Worm (Caenorhabditis elegans) whole organism, L1 larva: ENCODE data around the gene chil-17.

Source experiments
- C34B4.2 ChIP-seq: sonication (generic microtip); optimal IDR thresholded peaks from 2 replicates; lab custom pipeline; 2017; ENCODE audit warnings: mild to moderate bottlenecking, missing genetic modification characterization, missing compliant biosample characterization
- Y116A8C.19 ChIP-seq: sonication (generic microtip); optimal IDR thresholded peaks from 2 replicates; lab custom pipeline; 2016; ENCODE audit warnings: missing compliant biosample characterization, missing genetic modification characterization, borderline replicate concordance
- aly-2 ChIP-seq: fragments of 150-350 bp; optimal IDR thresholded peaks from 2 replicates; lab custom pipeline; 2014; ENCODE audit warnings: missing biosample characterization, missing genetic modification characterization
- blmp-1 ChIP-seq: fragments of 150-350 bp; optimal IDR thresholded peaks from 2 replicates; lab custom pipeline; 2014; ENCODE audit warnings: missing biosample characterization, missing genetic modification characterization
- ceh-8 ChIP-seq: fragments of 200-800 bp; sonication (Bioruptor generic); optimal IDR thresholded peaks from 2 replicates; lab custom pipeline; 2018; ENCODE audit warnings: mild to moderate bottlenecking, missing genetic modification characterization, moderate library complexity, missing compliant biosample characterization
- ceh-82 ChIP-seq, 3 experiments: fragments of 150-350 bp in 1 of 3; sonication (generic microtip) in 2 of 3; optimal IDR thresholded peaks; 2 replicates each; lab custom pipeline; 2014 to 2017; ENCODE audit warnings: missing biosample characterization in 3 of 3, missing genetic modification characterization in 3 of 3
- ceh-90 ChIP-seq: sonication (generic microtip); optimal IDR thresholded peaks from 2 replicates; lab custom pipeline; 2016; ENCODE audit warnings: missing genetic modification characterization, missing compliant biosample characterization
- efl-1 ChIP-seq, 4 experiments: fragments of 150-350 bp; optimal IDR thresholded peaks in 3 of 4; peaks in 1 of 4; 1 replicate in 1 of 4; 2 replicates in 3 of 4; lab custom pipeline; 2014; ENCODE audit warnings: missing biosample characterization in 2 of 4, missing genetic modification characterization in 2 of 4, missing genetic modification reagents in 2 of 4
- egl-13 ChIP-seq: sonication (generic microtip); optimal IDR thresholded peaks from 2 replicates; lab custom pipeline; 2016; ENCODE audit warnings: missing genotype, missing genetic modification reagents, missing genetic modification characterization, missing compliant biosample characterization
- egl-27 ChIP-seq, 2 experiments: fragments of 150-350 bp in 1 of 2; sonication (generic microtip); optimal IDR thresholded peaks; 3 replicates each; lab custom pipeline; 2017 to 2018; ENCODE audit warnings: missing biosample characterization in 2 of 2, missing genetic modification characterization in 2 of 2, missing genetic modification reagents in 2 of 2
- elt-2 ChIP-seq: sonication (generic microtip); optimal IDR thresholded peaks from 2 replicates; lab custom pipeline; 2016; ENCODE audit warnings: missing genetic modification characterization, mild to moderate bottlenecking, inconsistent platforms, missing compliant biosample characterization, missing genetic modification reagents
- elt-3 ChIP-seq, 6 experiments: fragments of 150-350 bp in 1 of 6; sonication (generic microtip); optimal IDR thresholded peaks; 2 replicates each; lab custom pipeline; 2017 to 2018; ENCODE audit warnings: missing biosample characterization in 6 of 6, missing genetic modification characterization in 6 of 6, inconsistent platforms in 1 of 6
- grh-1 ChIP-seq: fragments of 200-800 bp; sonication (Bioruptor generic); IDR thresholded peaks from 2 replicates; pipeline ENCODE4 v1.3.6; 2022; ENCODE audit warnings: missing genetic modification reagents, missing genetic modification characterization, missing compliant biosample characterization
- hpl-2 ChIP-seq: fragments of 150-350 bp; optimal IDR thresholded peaks from 2 replicates; lab custom pipeline; 2014; ENCODE audit warnings: missing biosample characterization, missing genetic modification reagents, missing genetic modification characterization
- irx-1 ChIP-seq: sonication (generic microtip); optimal IDR thresholded peaks from 2 replicates; lab custom pipeline; 2016; ENCODE audit warnings: missing genetic modification characterization, missing compliant biosample characterization
- isw-1 ChIP-seq: fragments of 200-800 bp; sonication (Bioruptor generic); IDR thresholded peaks from 2 replicates; pipeline ENCODE4 v1.3.6; 2022; ENCODE audit warnings: missing genetic modification characterization, missing compliant biosample characterization
- jun-1 ChIP-seq: fragments of 150-350 bp; optimal IDR thresholded peaks from 2 replicates; lab custom pipeline; 2014; ENCODE audit warnings: missing biosample characterization, missing genetic modification reagents, missing genetic modification characterization
- lin-13 ChIP-seq: fragments of 150-350 bp; optimal IDR thresholded peaks from 2 replicates; lab custom pipeline; 2014; ENCODE audit warnings: missing biosample characterization, missing genetic modification reagents, missing genetic modification characterization
- lin-14 ChIP-seq: fragments of 200-800 bp; sonication (Bioruptor generic); optimal IDR thresholded peaks from 2 replicates; lab custom pipeline; 2018; ENCODE audit warnings: mild to moderate bottlenecking, missing genetic modification characterization, moderate library complexity, missing compliant biosample characterization
- lin-15B ChIP-seq: fragments of 150-350 bp; sonication (generic microtip); optimal IDR thresholded peaks from 3 replicates; lab custom pipeline; 2014; ENCODE audit warnings: missing biosample characterization, missing genetic modification characterization
- lin-39 ChIP-seq: fragments of 150-350 bp; optimal IDR thresholded peaks from 2 replicates; lab custom pipeline; 2014; ENCODE audit warnings: missing biosample characterization, missing genetic modification reagents, missing genetic modification characterization
- lsy-2 ChIP-seq, 2 experiments: fragments of 150-350 bp; optimal IDR thresholded peaks; 2 replicates each; lab custom pipeline; 2014; ENCODE audit warnings: missing biosample characterization in 2 of 2, missing genetic modification characterization in 2 of 2
- mab-9 ChIP-seq: fragments of 200-800 bp; sonication (Bioruptor generic); IDR thresholded peaks from 2 replicates; pipeline ENCODE4 v1.3.6; 2022; ENCODE audit warnings: missing genetic modification reagents, missing genetic modification characterization, missing compliant biosample characterization
- mdl-1 ChIP-seq, 2 experiments: fragments of 150-350 bp; optimal IDR thresholded peaks; 2 replicates each; lab custom pipeline; 2014 to 2017; ENCODE audit warnings: missing biosample characterization in 2 of 2, missing genetic modification characterization in 2 of 2, inconsistent platforms in 1 of 2
- mep-1 ChIP-seq: fragments of 150-350 bp; optimal IDR thresholded peaks from 2 replicates; lab custom pipeline; 2014; ENCODE audit warnings: missing biosample characterization, missing genetic modification characterization
- nhr-11 ChIP-seq: fragments of 150-350 bp; optimal IDR thresholded peaks from 2 replicates; lab custom pipeline; 2014; ENCODE audit warnings: missing biosample characterization, missing genetic modification characterization
- nhr-12 ChIP-seq: sonication (generic microtip); optimal IDR thresholded peaks from 2 replicates; lab custom pipeline; 2017; ENCODE audit warnings: missing biosample characterization, missing genetic modification characterization
- nhr-19 ChIP-seq: fragments of 200-800 bp; sonication (Bioruptor generic); conservative IDR thresholded peaks from 2 replicates; pipeline ENCODE4 v1.3.6; 2022; ENCODE audit warnings: missing genetic modification characterization, missing compliant biosample characterization
- nhr-20 ChIP-seq: sonication (generic microtip); optimal IDR thresholded peaks from 2 replicates; lab custom pipeline; 2016; ENCODE audit warnings: mild to moderate bottlenecking, missing genetic modification characterization, missing compliant biosample characterization
- nhr-28 ChIP-seq: fragments of 150-350 bp; optimal IDR thresholded peaks from 2 replicates; lab custom pipeline; 2014; ENCODE audit warnings: missing biosample characterization, missing genetic modification characterization
- nhr-71 ChIP-seq: sonication (generic microtip); optimal IDR thresholded peaks from 2 replicates; lab custom pipeline; 2016; ENCODE audit warnings: mild to moderate bottlenecking, missing genetic modification characterization, moderate library complexity, missing compliant biosample characterization
- nhr-84 ChIP-seq: sonication (generic microtip); optimal IDR thresholded peaks from 2 replicates; lab custom pipeline; 2017; ENCODE audit warnings: missing biosample characterization, missing genetic modification characterization
- nhr-85 ChIP-seq: sonication (generic microtip); peaks from one replicate; lab custom pipeline; 2016; ENCODE audit warnings: missing genetic modification characterization, inconsistent platforms, missing compliant biosample characterization
- nhr-90 ChIP-seq: sonication (generic microtip); optimal IDR thresholded peaks from 2 replicates; lab custom pipeline; 2016; ENCODE audit warnings: mild to moderate bottlenecking, missing genetic modification characterization, missing compliant biosample characterization; ENCODE audit not compliant: poor library complexity
- pag-3 ChIP-seq: sonication (generic microtip); optimal IDR thresholded peaks from 2 replicates; lab custom pipeline; 2017; ENCODE audit warnings: missing genetic modification characterization, mild to moderate bottlenecking, missing compliant biosample characterization, antibody characterized with exemption, borderline replicate concordance; ENCODE audit not compliant: insufficient read depth
- skn-1 ChIP-seq: fragments of 150-350 bp; optimal IDR thresholded peaks from 2 replicates; lab custom pipeline; 2014; ENCODE audit warnings: missing biosample characterization, missing genetic modification characterization
- snpc-4 ChIP-seq: fragments of 150-350 bp; optimal IDR thresholded peaks from 2 replicates; lab custom pipeline; 2014; ENCODE audit warnings: missing biosample characterization, missing genetic modification characterization
- snu-23 ChIP-seq: sonication (generic microtip); optimal IDR thresholded peaks from 2 replicates; lab custom pipeline; 2016; ENCODE audit warnings: missing genetic modification characterization, missing compliant biosample characterization
- sox-4 ChIP-seq: sonication (generic microtip); optimal IDR thresholded peaks from 2 replicates; lab custom pipeline; 2016; ENCODE audit warnings: missing genetic modification characterization, missing compliant biosample characterization
- sptf-1 ChIP-seq: fragments of 150-350 bp; optimal IDR thresholded peaks from 2 replicates; lab custom pipeline; 2014; ENCODE audit warnings: missing biosample characterization, missing genetic modification characterization
- swsn-7 ChIP-seq: sonication (generic microtip); optimal IDR thresholded peaks from 2 replicates; lab custom pipeline; 2016; ENCODE audit warnings: missing genetic modification characterization, missing compliant biosample characterization
- unc-86 ChIP-seq: sonication (generic microtip); optimal IDR thresholded peaks from 2 replicates; lab custom pipeline; 2016; ENCODE audit warnings: missing genetic modification characterization, missing compliant biosample characterization
- vab-15 ChIP-seq: sonication (generic microtip); optimal IDR thresholded peaks from 2 replicates; lab custom pipeline; 2017; ENCODE audit warnings: missing genotype, mild to moderate bottlenecking, missing genetic modification characterization, missing compliant biosample characterization
- xbp-1 ChIP-seq: sonication (generic microtip); optimal IDR thresholded peaks from 2 replicates; lab custom pipeline; 2016; ENCODE audit warnings: missing genetic modification characterization, missing compliant biosample characterization
- zip-4 ChIP-seq: fragments of 200-800 bp; sonication (Bioruptor generic); optimal IDR thresholded peaks from 2 replicates; lab custom pipeline; 2018; ENCODE audit warnings: mild to moderate bottlenecking, missing genetic modification characterization, moderate library complexity, missing compliant biosample characterization
- ztf-11 ChIP-seq, 2 experiments: sonication (generic microtip); optimal IDR thresholded peaks; 2 replicates each; lab custom pipeline; 2016 to 2017; ENCODE audit warnings: missing genetic modification characterization in 2 of 2, missing biosample characterization in 1 of 2, missing compliant biosample characterization in 1 of 2
- ztf-4 ChIP-seq: fragments of 150-350 bp; optimal IDR thresholded peaks from 2 replicates; lab custom pipeline; 2014; ENCODE audit warnings: missing biosample characterization, missing genetic modification characterization

Gene chil-17

ce11 chrII:9418065-9418567 is 21.8 kb downstream of the chil-17 start, which contains the start of the genes M176.4 and M176.16:
Gene M176.4, plus strand, starts transcription at chrII:9418365.
Gene M176.16, plus strand, starts transcription at chrII:9418517.
- TF ChIP-seq ztf-4 (tag; lab: Kevin White, UChicago) (no peak), sptf-1 (no peak), nhr-11 (no peak), nhr-85 (tag; lab: Kevin White, UChicago) (peak; percentile 3), mep-1 (no peak), nhr-12 (no peak), pag-3 (no peak), efl-1 (optimal IDR thresholded peaks at IDR 0.05; lab: Kevin White, UChicago) (no peak), efl-1 (GFP tag; optimal IDR thresholded peaks at IDR 0.05 in 1 of 2; lab: Kevin White, UChicago) (peak in 1 of 2 experiments; percentile 52), Y116A8C.19 (tag; lab: Kevin White, UChicago) (no peak), aly-2 (tag; lab: Kevin White, UChicago) (no peak)

- TF ChIP-seq sox-4 (tag; lab: Kevin White, UChicago): no peak
- no peak for TF ChIP-seq mab-9 (GFP tag; lab: Robert Waterston, UW)
- no peak for TF ChIP-seq ztf-11 (tag; optimal IDR thresholded peaks at IDR 0.05; lab: Kevin White, UChicago)
- TF ChIP-seq hpl-2: no peak
- TF ChIP-seq C34B4.2 (tag; lab: Kevin White, UChicago): no peak
- TF ChIP-seq irx-1 (tag; lab: Kevin White, UChicago): no peak
- peak; percentile 49; the same call in 1 of the 2 replicates for TF ChIP-seq grh-1 (GFP tag; lab: Robert Waterston, UW)
- peak in 1 of 2 experiments; percentile 63 for TF ChIP-seq mdl-1 (tag; optimal IDR thresholded peaks at IDR 0.05; lab: Kevin White, UChicago)
- no peak for TF ChIP-seq elt-3 (tag; optimal IDR thresholded peaks at IDR 0.05; lab: Kevin White, UChicago)
- peak; percentile 80 for TF ChIP-seq nhr-71 (tag; lab: Kevin White, UChicago)
- no peak for TF ChIP-seq pag-3
- TF ChIP-seq ztf-4 (tag; lab: Kevin White, UChicago): no peak
- TF ChIP-seq nhr-28 (tag; lab: Kevin White, UChicago): no peak
- TF ChIP-seq nhr-90 (tag; lab: Kevin White, UChicago): peak; percentile 28
- TF ChIP-seq unc-86: peak; percentile 21
- no peak for TF ChIP-seq egl-27 (tag; optimal IDR thresholded peaks at IDR 0.05; lab: Kevin White, UChicago)
- peak; percentile 49 for TF ChIP-seq lin-39 (tag; lab: Kevin White, UChicago)
- TF ChIP-seq zip-4 (GFP tag; lab: Kevin White, UChicago): no peak
- no peak for TF ChIP-seq vab-15 (tag; lab: Kevin White, UChicago)
- TF ChIP-seq lin-13 (GFP tag; lab: Kevin White, UChicago): peak; percentile 42
- no peak for TF ChIP-seq ceh-90 (tag; lab: Kevin White, UChicago)
- TF ChIP-seq egl-13 (tag; lab: Kevin White, UChicago): peak; percentile 33
- TF ChIP-seq nhr-11: peak; percentile 61
- TF ChIP-seq snu-23 (GFP tag; lab: Kevin White, UChicago): peak; percentile 74
- peak; percentile 80 for TF ChIP-seq nhr-85 (tag; lab: Kevin White, UChicago)
- TF ChIP-seq xbp-1 (tag; lab: Kevin White, UChicago): peak; percentile 65
- TF ChIP-seq nhr-19 (GFP tag; lab: Robert Waterston, UW): peak; percentile 77
- peak; percentile 71 to 84 for TF ChIP-seq lsy-2 (tag; optimal IDR thresholded peaks at IDR 0.05; lab: Kevin White, UChicago)
- TF ChIP-seq snpc-4 (tag; lab: Kevin White, UChicago): peak; percentile 46
- TF ChIP-seq lin-14 (GFP tag; lab: Kevin White, UChicago): peak; percentile 81
- TF ChIP-seq ceh-8: peak; percentile 24
- peak; percentile 55 to 67 (median 67) for TF ChIP-seq ceh-82 (tag; optimal IDR thresholded peaks at IDR 0.05; lab: Kevin White, UChicago)
- TF ChIP-seq swsn-7: peak; percentile 66
- peak; percentile 4 for TF ChIP-seq elt-2 (tag; lab: Kevin White, UChicago)
- peak; percentile 22 for TF ChIP-seq aly-2 (tag; lab: Kevin White, UChicago)
- TF ChIP-seq nhr-84 (tag; lab: Kevin White, UChicago): no peak
- TF ChIP-seq skn-1 (tag; lab: Kevin White, UChicago): peak; percentile 68
- TF ChIP-seq nhr-20 (tag; lab: Kevin White, UChicago): peak; percentile 80
- peak; percentile 63 for TF ChIP-seq isw-1 (GFP tag; lab: Robert Waterston, UW)
- peak; percentile 48 for TF ChIP-seq lin-15B (tag; lab: Kevin White, UChicago)
- TF ChIP-seq jun-1 (tag; lab: Kevin White, UChicago): no peak
- TF ChIP-seq blmp-1 (tag; lab: Kevin White, UChicago): peak; percentile 45
Measured at ce11 chrII:9416381-9417276, 23.3 kb downstream of the chil-17 start, which contains the start of the genes gss-1 and chch-3. Gene gss-1, minus strand, starts transcription at chrII:9416431. Gene chch-3, plus strand, starts transcription at chrII:9417013.
